Fruit fly (Drosophila melanogaster) whole organism, embryonic: Measurements from ENCODE around the gene CG7179.
A peak's percentile ranks its signal among the peaks of the same experiment; 100 is the strongest.

Experiments
- Ada2b ChIP-seq: fragments of 200-800 bp; sonication (Bioruptor generic); IDR thresholded peaks from 2 replicates; pipeline ENCODE4 v1.3.6; 2022; ENCODE audit warnings: missing biosample characterization, missing genetic modification characterization
- Asciz ChIP-seq: fragments of 200-800 bp; sonication (Bioruptor generic); optimal IDR thresholded peaks from 2 replicates; lab custom pipeline; 2017; ENCODE audit warnings: missing biosample characterization, mild to moderate bottlenecking, missing genetic modification characterization, missing genetic modification reagents
- Awh ChIP-seq: fragments of 200-800 bp; sonication (Bioruptor generic); IDR thresholded peaks from 2 replicates; pipeline ENCODE4, ENCODE4 v1.3.6; 2022; ENCODE audit warnings: missing biosample characterization, missing genetic modification characterization
- BtbVII ChIP-seq: fragments of 200-800 bp; sonication (Bioruptor generic); optimal IDR thresholded peaks from 3 replicates; lab custom pipeline; 2017; ENCODE audit warnings: missing biosample characterization, mild to moderate bottlenecking, missing genetic modification characterization
- CG10274 ChIP-seq: fragments of 200-800 bp; sonication (Bioruptor generic); optimal IDR thresholded peaks from 3 replicates; lab custom pipeline; 2017; ENCODE audit warnings: missing biosample characterization, mild to moderate bottlenecking, missing genetic modification characterization
- CG10366 ChIP-seq: fragments of 200-800 bp; sonication (Bioruptor generic); IDR thresholded peaks from 2 replicates; pipeline ENCODE4 v1.3.6; 2022; ENCODE audit warnings: missing biosample characterization, missing genetic modification characterization
- CG13287 ChIP-seq: fragments of 200-800 bp; sonication (Bioruptor generic); IDR thresholded peaks from 2 replicates; pipeline ENCODE4 v1.3.6; 2022; ENCODE audit warnings: missing biosample characterization, missing genetic modification characterization; ENCODE audit not compliant: partially characterized antibody
- CG13894 ChIP-seq: fragments of 200-800 bp; sonication (Bioruptor generic); optimal IDR thresholded peaks from 3 replicates; lab custom pipeline; 2018; ENCODE audit warnings: missing biosample characterization, mild to moderate bottlenecking, missing genetic modification characterization, moderate library complexity
- CG31365 ChIP-seq: fragments of 200-800 bp; sonication (Bioruptor generic); optimal IDR thresholded peaks from 2 replicates; lab custom pipeline; 2018; ENCODE audit warnings: missing biosample characterization, mild to moderate bottlenecking, missing genetic modification characterization
- CG3838 ChIP-seq: fragments of 200-800 bp; sonication (Bioruptor generic); optimal IDR thresholded peaks from 3 replicates; lab custom pipeline; 2016; ENCODE audit warnings: missing biosample characterization, missing genetic modification characterization
- CG7928 ChIP-seq: fragments of 200-800 bp; sonication (Bioruptor generic); optimal IDR thresholded peaks from 2 replicates; lab custom pipeline; 2017; ENCODE audit warnings: missing biosample characterization, mild to moderate bottlenecking, missing genetic modification characterization
- CG7963 ChIP-seq: fragments of 200-800 bp; sonication (Bioruptor generic); IDR thresholded peaks from 3 replicates; pipeline ENCODE4 v1.3.6; 2022; ENCODE audit warnings: missing biosample characterization, missing genetic modification characterization; ENCODE audit not compliant: partially characterized antibody
- CG8944 ChIP-seq: fragments of 200-800 bp; sonication (Bioruptor generic); optimal IDR thresholded peaks from 3 replicates; lab custom pipeline; 2016; ENCODE audit warnings: missing biosample characterization, missing genetic modification characterization
- CG9797 ChIP-seq: fragments of 200-800 bp; sonication (Bioruptor generic); optimal IDR thresholded peaks from 3 replicates; lab custom pipeline; 2018; ENCODE audit warnings: missing biosample characterization, mild to moderate bottlenecking, missing genetic modification characterization
- Doc2 ChIP-seq: fragments of 200-800 bp; sonication (Bioruptor generic); IDR thresholded peaks from 2 replicates; pipeline ENCODE4 v1.3.6; 2022; ENCODE audit warnings: missing biosample characterization, missing genetic modification characterization
- Doc3 ChIP-seq: fragments of 200-800 bp; sonication (Bioruptor generic); IDR thresholded peaks from 3 replicates; pipeline ENCODE4 v1.3.6; 2022; ENCODE audit warnings: missing biosample characterization, missing genetic modification characterization; ENCODE audit not compliant: partially characterized antibody
- Dref ChIP-seq: fragments of 200-800 bp; sonication (Bioruptor generic); IDR thresholded peaks from 2 replicates; pipeline ENCODE4 v1.3.6; 2022; ENCODE audit warnings: missing biosample characterization, missing genetic modification characterization
- Fer2 ChIP-seq: fragments of 200-800 bp; sonication (Bioruptor generic); optimal IDR thresholded peaks from 2 replicates; lab custom pipeline; 2018; ENCODE audit warnings: missing biosample characterization, mild to moderate bottlenecking, missing genetic modification characterization, moderate library complexity
- HLH3B ChIP-seq: fragments of 200-800 bp; sonication (Bioruptor generic); IDR thresholded peaks from 2 replicates; pipeline ENCODE4 v1.3.6; 2022; ENCODE audit warnings: missing biosample characterization, missing genetic modification characterization
- Hr78 ChIP-seq, 2 experiments: fragments of 200-800 bp in 1 of 2; fragments of >200 bp in 1 of 2; sonication (Bioruptor generic) in 1 of 2; optimal IDR thresholded peaks; 2 replicates each; lab custom pipeline; 2017 to 2019; ENCODE audit warnings: missing biosample characterization in 2 of 2, missing genetic modification characterization in 2 of 2, mild to moderate bottlenecking in 1 of 2, moderate library complexity in 1 of 2
- Myb ChIP-seq: fragments of 200-800 bp; sonication (Bioruptor generic); optimal IDR thresholded peaks from 2 replicates; lab custom pipeline; 2016; ENCODE audit warnings: missing biosample characterization, missing genetic modification characterization
- NC2α ChIP-seq: fragments of 200-800 bp; sonication (Bioruptor generic); optimal IDR thresholded peaks from 2 replicates; lab custom pipeline; 2016; ENCODE audit warnings: missing biosample characterization, missing genetic modification characterization
- Neu2 ChIP-seq: fragments of 200-800 bp; sonication (Bioruptor generic); optimal IDR thresholded peaks from 3 replicates; lab custom pipeline; 2016; ENCODE audit warnings: missing biosample characterization, missing genetic modification characterization, borderline replicate concordance
- Sry-β ChIP-seq: fragments of 200-800 bp; sonication (Bioruptor generic); optimal IDR thresholded peaks from 2 replicates; lab custom pipeline; 2018; ENCODE audit warnings: missing biosample characterization, mild to moderate bottlenecking, missing genetic modification characterization, moderate library complexity
- Taf1 ChIP-seq: fragments of 200-800 bp; sonication (Bioruptor generic); IDR thresholded peaks from 2 replicates; pipeline ENCODE4 v1.3.6; 2022; ENCODE audit warnings: missing biosample characterization, missing genetic modification characterization
- Xbp1 ChIP-seq: fragments of 200-800 bp; sonication (Bioruptor generic); optimal IDR thresholded peaks from 3 replicates; lab custom pipeline; 2016; ENCODE audit warnings: missing biosample characterization, mild to moderate bottlenecking, missing genetic modification characterization
- ara ChIP-seq: fragments of 200-800 bp; sonication (Bioruptor generic); IDR thresholded peaks from 2 replicates; pipeline ENCODE4 v1.3.6; 2022; ENCODE audit warnings: missing biosample characterization, missing genetic modification characterization
- ash1 ChIP-seq: fragments of 200-800 bp; sonication (Bioruptor generic); optimal IDR thresholded peaks from 2 replicates; lab custom pipeline; 2018; ENCODE audit warnings: missing biosample characterization, mild to moderate bottlenecking, missing genetic modification characterization
- az2 ChIP-seq: fragments of 200-800 bp; sonication (Bioruptor generic); optimal IDR thresholded peaks from 3 replicates; lab custom pipeline; 2016; ENCODE audit warnings: missing biosample characterization, missing genetic modification characterization
- bab2 ChIP-seq: fragments of 200-800 bp; sonication (Bioruptor generic); optimal IDR thresholded peaks from 2 replicates; lab custom pipeline; 2016; ENCODE audit warnings: missing biosample characterization, missing genetic modification characterization
- cato ChIP-seq: fragments of 200-800 bp; sonication (Bioruptor generic); optimal IDR thresholded peaks from 2 replicates; lab custom pipeline; 2016; ENCODE audit warnings: missing biosample characterization, missing genetic modification characterization, borderline replicate concordance
- disco-r ChIP-seq: fragments of 200-800 bp; sonication (Bioruptor generic); optimal IDR thresholded peaks from 2 replicates; lab custom pipeline; 2016; ENCODE audit warnings: missing biosample characterization, missing genetic modification characterization
- exex ChIP-seq: fragments of 200-800 bp; sonication (Bioruptor generic); optimal IDR thresholded peaks from 4 replicates; lab custom pipeline; 2018; ENCODE audit warnings: missing biosample characterization, mild to moderate bottlenecking, missing genetic modification characterization, moderate library complexity
- gcm2 ChIP-seq: fragments of 200-800 bp; sonication (Bioruptor generic); optimal IDR thresholded peaks from 2 replicates; lab custom pipeline; 2016; ENCODE audit warnings: missing biosample characterization, missing genetic modification characterization
- gem ChIP-seq: fragments of 200-800 bp; sonication (Bioruptor generic); optimal IDR thresholded peaks from 2 replicates; lab custom pipeline; 2019; ENCODE audit warnings: missing biosample characterization, mild to moderate bottlenecking, missing genetic modification characterization, moderate library complexity
- h ChIP-seq: fragments of >200 bp; optimal IDR thresholded peaks from 2 replicates; lab custom pipeline; 2017
- ham ChIP-seq: fragments of 200-800 bp; sonication (Bioruptor generic); IDR thresholded peaks from 2 replicates; pipeline ENCODE4 v1.3.6; 2022; ENCODE audit warnings: missing biosample characterization, missing genetic modification characterization
- insv ChIP-seq, 2 experiments: fragments of 200-800 bp; sonication (Bioruptor generic); optimal IDR thresholded peaks; 3 replicates each; lab custom pipeline; 2016 to 2018; ENCODE audit warnings: missing biosample characterization in 2 of 2, missing genetic modification characterization in 2 of 2
- kay ChIP-seq: fragments of 200-800 bp; sonication (Bioruptor generic); optimal IDR thresholded peaks from 2 replicates; lab custom pipeline; 2016; ENCODE audit warnings: missing biosample characterization, missing genetic modification characterization
- knrl ChIP-seq: fragments of 200-800 bp; sonication (Bioruptor generic); IDR thresholded peaks from 3 replicates; pipeline ENCODE4 v1.3.6; 2022; ENCODE audit warnings: missing biosample characterization, missing genetic modification characterization; ENCODE audit not compliant: partially characterized antibody
- maf-S ChIP-seq: fragments of 200-800 bp; sonication (Bioruptor generic); optimal IDR thresholded peaks from 2 replicates; lab custom pipeline; 2016; ENCODE audit warnings: missing biosample characterization, missing genetic modification characterization
- pho ChIP-seq: fragments of 200-800 bp; sonication (Bioruptor generic); optimal IDR thresholded peaks from 2 replicates; lab custom pipeline; 2016; ENCODE audit warnings: missing biosample characterization, missing genetic modification characterization
- phol ChIP-seq: fragments of 200-800 bp; sonication (Bioruptor generic); optimal IDR thresholded peaks from 3 replicates; lab custom pipeline; 2018; ENCODE audit warnings: missing biosample characterization, mild to moderate bottlenecking, missing genetic modification characterization, moderate library complexity
- pzg ChIP-seq: fragments of 200-800 bp; sonication (Bioruptor generic); optimal IDR thresholded peaks from 3 replicates; lab custom pipeline; 2018; ENCODE audit warnings: missing biosample characterization, mild to moderate bottlenecking, missing genetic modification characterization, moderate library complexity
- rib ChIP-seq: fragments of 200-800 bp; sonication (Bioruptor generic); IDR thresholded peaks from 2 replicates; pipeline ENCODE4 v1.3.6; 2022; ENCODE audit warnings: missing biosample characterization, missing genetic modification characterization
- tx ChIP-seq: fragments of 200-800 bp; sonication (Bioruptor generic); optimal IDR thresholded peaks from 2 replicates; lab custom pipeline; 2016; ENCODE audit warnings: missing biosample characterization, missing genetic modification characterization
- unc-4 ChIP-seq: fragments of 200-800 bp; sonication (Bioruptor generic); IDR thresholded peaks from 2 replicates; pipeline ENCODE4 v1.3.6; 2022; ENCODE audit warnings: missing biosample characterization, missing genetic modification characterization; ENCODE audit not compliant: partially characterized antibody
- z ChIP-seq: fragments of 200-800 bp; sonication (Bioruptor generic); IDR thresholded peaks from 3 replicates; pipeline ENCODE4 v1.3.6; 2022; ENCODE audit warnings: missing biosample characterization, missing genetic modification characterization
- zfh2 ChIP-seq: fragments of 200-800 bp; sonication (Bioruptor generic); optimal IDR thresholded peaks from 2 replicates; lab custom pipeline; 2016; ENCODE audit warnings: missing biosample characterization, missing genetic modification characterization

Gene CG7179

DNA sequence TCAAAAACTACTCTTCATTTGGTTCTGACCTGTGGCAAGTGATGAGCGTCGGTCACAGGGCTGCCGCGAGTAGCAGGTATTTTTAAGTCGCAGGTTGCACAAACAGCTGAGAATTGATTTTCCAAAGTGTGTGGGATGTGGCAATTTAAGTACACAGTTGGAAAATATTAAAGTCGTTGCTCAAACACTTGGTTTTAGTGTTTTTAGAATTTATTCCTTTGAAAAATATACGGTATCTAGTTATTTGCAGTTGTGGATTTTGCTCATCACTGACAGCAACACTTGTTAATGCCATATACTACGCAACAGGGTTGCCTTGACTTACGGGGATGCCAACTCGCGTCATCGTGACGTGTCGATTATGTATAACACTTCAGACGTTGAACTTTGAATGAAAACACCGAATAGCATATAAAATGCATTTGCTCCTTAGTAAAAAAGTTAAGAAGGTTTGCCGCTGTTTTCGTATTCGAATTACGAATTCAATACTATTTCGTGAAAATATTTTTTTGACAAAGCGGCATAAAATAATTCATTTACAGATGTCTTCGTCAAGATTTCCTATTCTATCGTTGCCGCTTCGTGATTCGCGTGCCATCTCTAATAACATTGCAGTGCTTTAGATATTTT, 22.1 kb upstream of the CG7179 start, which contains the start of the genes Herp and r2d2 (continued):
- TF ChIP-seq ara (GFP tag; lab: Robert Waterston, UW) (peak; percentile 76), CG9797 (peak; percentile 60), Asciz (GFP tag; lab: Kevin White, UChicago) (peak; percentile 62), Sry-β (GFP tag; lab: Kevin White, UChicago) (peak; percentile 98), Myb (GFP tag; lab: Kevin White, UChicago) (peak; percentile 89), z (GFP tag; lab: Robert Waterston, UW) (no peak), knrl (GFP tag; lab: Robert Waterston, UW) (peak; percentile 82), pzg (GFP tag; lab: Kevin White, UChicago) (peak; percentile 68), Hr78 (GFP tag; optimal IDR thresholded peaks at IDR 0.05; lab: Kevin White, UChicago) (peak in 1 of 2 experiments; percentile 91), CG7963 (GFP tag; lab: Robert Waterston, UW) (no peak), Taf1 (GFP tag; lab: Robert Waterston, UW) (peak; percentile 81), kay (GFP tag; lab: Kevin White, UChicago) (peak; percentile 86), CG31365 (tag; lab: Kevin White, UChicago) (peak; percentile 74), cato (GFP tag; lab: Kevin White, UChicago) (peak; percentile 66), pho (peak; percentile 95), CG13287 (GFP tag; lab: Robert Waterston, UW) (peak; percentile 92), disco-r (peak; percentile 92), CG3838 (peak; percentile 61), gem (tag; lab: Kevin White, UChicago) (peak; percentile 93), ash1 (GFP tag; lab: Kevin White, UChicago) (peak; percentile 55), phol (tag; lab: Kevin White, UChicago) (peak; percentile 90), CG13894 (tag; lab: Kevin White, UChicago) (peak; percentile 93), Awh (peak; percentile 79; the same call in 1 of the 2 replicates), h (no peak), Doc2 (GFP tag; lab: Robert Waterston, UW) (no peak; the same call in none of the 2 replicates), Xbp1 (GFP tag; lab: Kevin White, UChicago) (peak; percentile 100), unc-4 (GFP tag; lab: Robert Waterston, UW) (peak; percentile 85), CG8944 (GFP tag; lab: Kevin White, UChicago) (peak; percentile 93), exex (tag; lab: Kevin White, UChicago) (peak; percentile 65), gcm2 (GFP tag; lab: Kevin White, UChicago) (peak; percentile 75), zfh2 (GFP tag; lab: Kevin White, UChicago) (peak; percentile 97), BtbVII (GFP tag; lab: Kevin White, UChicago) (peak; percentile 87), rib (GFP tag; lab: Robert Waterston, UW) (peak; percentile 86), CG10366 (GFP tag; lab: Robert Waterston, UW) (peak; percentile 74), Dref (GFP tag; lab: Robert Waterston, UW) (peak; percentile 48), Ada2b (GFP tag; lab: Robert Waterston, UW) (peak; percentile 86), HLH3B (GFP tag; lab: Robert Waterston, UW) (peak; percentile 86), CG10274 (GFP tag; lab: Kevin White, UChicago) (peak; percentile 80), Doc3 (GFP tag; lab: Robert Waterston, UW) (peak; percentile 82), maf-S (GFP tag; lab: Kevin White, UChicago) (peak; percentile 93), ham (peak; percentile 65), insv (GFP tag; optimal IDR thresholded peaks at IDR 0.05; lab: Kevin White, UChicago) (peak in 1 of 2 experiments; percentile 69), bab2 (peak; percentile 92), NC2α (peak; percentile 84), az2 (GFP tag; lab: Kevin White, UChicago) (peak; percentile 89), tx (peak; percentile 90), CG7928 (GFP tag; lab: Kevin White, UChicago) (peak; percentile 79), Fer2 (tag; lab: Kevin White, UChicago) (peak; percentile 87), Neu2 (GFP tag; lab: Kevin White, UChicago) (peak; percentile 72)
